Worm (Caenorhabditis elegans): ENCODE data around the gene gtap-2.

Gene gtap-2

ce11 chrIII:9782011-9782436, 26.3 kb upstream of the gtap-2 start, which contains the start of gene vha-2:
Gene vha-2 (plus strand): TSS chrIII:9782164.
- TF ChIP-seq nhr-237 (tag; optimal IDR thresholded peaks at IDR 0.05) (no peak), lin-32 (GFP tag; optimal IDR thresholded peaks at IDR 0.05) (no peak), sem-2 (GFP tag; optimal IDR thresholded peaks at IDR 0.05) (no peak), mab-5 (tag; optimal IDR thresholded peaks at IDR 0.05) (no peak), ceh-43 (GFP tag; optimal IDR thresholded peaks at IDR 0.05) (no peak), snpc-4 (tag; optimal IDR thresholded peaks at IDR 0.05) (no peak), bed-3 (GFP tag; optimal IDR thresholded peaks at IDR 0.05) (no peak), flh-1 (GFP tag; optimal IDR thresholded peaks at IDR 0.05) (no peak), pha-4 (tag; optimal IDR thresholded peaks at IDR 0.05) (no peak), ztf-11 (tag; optimal IDR thresholded peaks at IDR 0.05) (no peak), M03D4.4 (tag; optimal IDR thresholded peaks at IDR 0.05) (no peak), sptf-1 (tag; optimal IDR thresholded peaks at IDR 0.05) (no peak), ceh-39 (tag; optimal IDR thresholded peaks at IDR 0.05) (no peak), nhr-76 (tag; optimal IDR thresholded peaks at IDR 0.05) (no peak), mls-2 (tag; optimal IDR thresholded peaks at IDR 0.05) (no peak), lsy-2 (tag; optimal IDR thresholded peaks at IDR 0.05) (no peak), hlh-1 (tag; optimal IDR thresholded peaks at IDR 0.05) (no peak)

DNA sequence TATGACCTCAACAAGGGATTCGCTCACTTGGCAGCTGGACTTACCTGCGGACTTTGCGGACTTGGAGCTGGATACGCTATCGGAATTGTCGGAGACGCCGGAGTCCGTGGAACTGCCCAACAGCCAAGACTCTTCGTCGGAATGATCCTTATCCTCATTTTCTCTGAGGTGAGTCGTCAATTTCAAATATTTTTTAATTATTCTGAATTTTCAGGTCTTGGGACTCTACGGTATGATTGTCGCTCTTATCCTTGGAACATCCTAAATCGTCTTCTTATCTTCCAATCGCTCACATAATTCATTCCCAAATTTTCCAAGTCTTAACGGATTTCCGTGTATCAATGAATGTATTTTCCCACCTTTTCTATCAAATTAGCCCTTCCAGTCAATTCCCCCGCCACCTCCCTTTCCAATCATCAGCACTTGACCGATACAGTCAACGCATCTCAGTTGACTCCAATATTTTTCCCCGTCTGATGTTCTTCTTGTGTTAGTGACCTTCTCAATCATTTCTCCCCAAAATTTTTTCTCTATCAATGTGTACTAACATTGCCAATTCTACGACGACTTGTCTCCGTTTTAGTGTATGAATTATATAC, 25.8 kb upstream of the gtap-2 start, which contains the start of gene R10E11.6:
TSS of gene R10E11.6 (plus strand) at position 524 of the 599 bp plus-strand sequence.
- TF ChIP-seq lsy-2 (tag; optimal IDR thresholded peaks at IDR 0.05) (no peak), M03D4.4 (tag; optimal IDR thresholded peaks at IDR 0.05) (no peak), flh-1 (GFP tag; optimal IDR thresholded peaks at IDR 0.05) (no peak), lin-32 (GFP tag; optimal IDR thresholded peaks at IDR 0.05) (no peak), pha-4 (tag; optimal IDR thresholded peaks at IDR 0.05) (no peak), nhr-237 (tag; optimal IDR thresholded peaks at IDR 0.05) (no peak), nhr-12 (tag; optimal IDR thresholded peaks at IDR 0.05) (no peak), ceh-83 (GFP tag; optimal IDR thresholded peaks at IDR 0.05) (no peak), blmp-1 (tag; optimal IDR thresholded peaks at IDR 0.05) (no peak), unc-62 (GFP tag; optimal IDR thresholded peaks at IDR 0.05) (no peak), ham-2 (GFP tag; optimal IDR thresholded peaks at IDR 0.05) (no peak), tbx-8 (GFP tag; optimal IDR thresholded peaks at IDR 0.05) (no peak), snpc-4 (tag; optimal IDR thresholded peaks at IDR 0.05) (no peak), unc-120 (tag; optimal IDR thresholded peaks at IDR 0.05; ENCODE audit: poor library complexity, severe bottlenecking) (no peak)

ce11 chrIII:9783133-9783590, 25.2 kb upstream of the gtap-2 start:
- TF ChIP-seq lin-32 (GFP tag; optimal IDR thresholded peaks at IDR 0.05) (no peak), nhr-2 (tag; optimal IDR thresholded peaks at IDR 0.05) (no peak), sptf-1 (tag; optimal IDR thresholded peaks at IDR 0.05) (no peak), bed-3 (GFP tag; optimal IDR thresholded peaks at IDR 0.05) (no peak), mls-2 (tag; optimal IDR thresholded peaks at IDR 0.05) (peak; percentile 40), nhr-237 (tag; optimal IDR thresholded peaks at IDR 0.05) (no peak), ceh-43 (GFP tag; optimal IDR thresholded peaks at IDR 0.05) (peak; percentile 12), elt-1 (tag; optimal IDR thresholded peaks at IDR 0.05; ENCODE audit: borderline replicate concordance, insufficient read depth) (no peak), nhr-28 (tag; optimal IDR thresholded peaks at IDR 0.05) (no peak), mep-1 (tag; optimal IDR thresholded peaks at IDR 0.05) (no peak)

DNA sequence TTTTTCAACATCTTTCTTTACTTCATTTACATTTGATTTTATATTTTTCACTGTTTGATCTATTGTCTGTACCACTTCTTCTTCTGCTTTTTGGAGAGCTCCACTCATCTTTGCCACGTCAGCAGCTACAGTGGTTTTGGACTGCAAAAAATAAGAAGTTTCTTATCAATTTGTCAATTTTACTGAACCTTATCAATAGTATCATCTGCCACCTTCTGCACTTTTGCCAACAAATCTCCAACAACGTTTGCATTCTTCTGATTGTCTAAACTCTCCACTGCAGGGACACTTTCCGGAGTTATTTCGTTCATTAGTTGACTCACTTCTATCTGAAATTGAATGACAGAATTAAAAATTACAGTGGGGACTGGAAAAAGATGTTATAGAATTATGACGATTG, 21.6 kb upstream of the gtap-2 start:
- TF ChIP-seq elt-3 (tag; optimal IDR thresholded peaks at IDR 0.05) (no peak), sptf-1 (tag; optimal IDR thresholded peaks at IDR 0.05) (no peak), M03D4.4 (tag; optimal IDR thresholded peaks at IDR 0.05) (no peak), lin-13 (tag; optimal IDR thresholded peaks at IDR 0.05) (no peak), hlh-1 (tag; optimal IDR thresholded peaks at IDR 0.05) (no peak), unc-120 (tag; optimal IDR thresholded peaks at IDR 0.05; ENCODE audit: poor library complexity, severe bottlenecking) (no peak), mls-2 (tag; optimal IDR thresholded peaks at IDR 0.05) (no peak), nhr-12 (tag; optimal IDR thresholded peaks at IDR 0.05) (no peak), drap-1 (GFP tag; optimal IDR thresholded peaks at IDR 0.05) (no peak), ceh-39 (tag; optimal IDR thresholded peaks at IDR 0.05) (no peak), flh-1 (GFP tag; optimal IDR thresholded peaks at IDR 0.05) (no peak), mab-5 (tag; optimal IDR thresholded peaks at IDR 0.05) (no peak), nhr-237 (tag; optimal IDR thresholded peaks at IDR 0.05) (no peak), lin-32 (GFP tag; optimal IDR thresholded peaks at IDR 0.05) (no peak)

Data from whole organism, mixed stage, embryonic.